Worm (Caenorhabditis elegans) whole organism, L4 larva: ENCODE data around the gene isy-1.

ENCODE experiments used
- D1046.2 ChIP-seq: fragments of 200-800 bp; sonication (Bioruptor generic); IDR thresholded peaks from 2 replicates; pipeline ENCODE4 v1.3.6; 2022; ENCODE audit warnings: missing genetic modification characterization, missing compliant biosample characterization
- F37D6.2 ChIP-seq: sonication (generic microtip); optimal IDR thresholded peaks from 2 replicates; lab custom pipeline; 2016; ENCODE audit warnings: mild to moderate bottlenecking, missing genetic modification characterization, missing compliant biosample characterization
- T20F7.1 ChIP-seq: fragments of 200-800 bp; sonication (Bioruptor generic); optimal IDR thresholded peaks from 2 replicates; lab custom pipeline; 2018; ENCODE audit warnings: mild to moderate bottlenecking, missing genetic modification characterization, missing compliant biosample characterization
- T26A8.4 ChIP-seq: fragments of 200-800 bp; sonication (Bioruptor generic); IDR thresholded peaks from 2 replicates; pipeline ENCODE4 v1.3.6; 2022; ENCODE audit warnings: missing genetic modification characterization, missing compliant biosample characterization
- Y5F2A.4 ChIP-seq: fragments of 200-800 bp; sonication (Bioruptor generic); optimal IDR thresholded peaks from 2 replicates; lab custom pipeline; 2018; ENCODE audit warnings: mild to moderate bottlenecking, missing genetic modification characterization, missing compliant biosample characterization
- ZK546.5 ChIP-seq, 2 experiments: sonication (generic microtip); optimal IDR thresholded peaks; 2 replicates each; lab custom pipeline; 2017; ENCODE audit warnings: missing biosample characterization in 2 of 2, missing genetic modification characterization in 2 of 2
- aha-1 ChIP-seq: fragments of 150-350 bp; peaks from one replicate; lab custom pipeline; 2014; ENCODE audit warnings: missing biosample characterization, missing genetic modification characterization
- aly-2 ChIP-seq: sonication (generic microtip); optimal IDR thresholded peaks from 2 replicates; lab custom pipeline; 2018; ENCODE audit warnings: missing biosample characterization, missing genetic modification characterization
- attf-4 ChIP-seq: sonication (generic microtip); optimal IDR thresholded peaks from 3 replicates; lab custom pipeline; 2017; ENCODE audit warnings: missing biosample characterization, missing genetic modification characterization
- ceh-20 ChIP-seq: fragments of 200-800 bp; sonication (Bioruptor generic); IDR thresholded peaks from 2 replicates; pipeline ENCODE4 v1.3.6; 2022; ENCODE audit warnings: missing genetic modification reagents, missing genetic modification characterization, missing compliant biosample characterization
- ceh-28 ChIP-seq: fragments of 150-350 bp; optimal IDR thresholded peaks from 2 replicates; lab custom pipeline; 2014; ENCODE audit warnings: missing biosample characterization, missing genetic modification reagents, missing genetic modification characterization
- ceh-32 ChIP-seq: sonication (generic microtip); optimal IDR thresholded peaks from 2 replicates; lab custom pipeline; 2016; ENCODE audit warnings: mild to moderate bottlenecking, missing genetic modification characterization, missing compliant biosample characterization; ENCODE audit not compliant: poor library complexity
- ceh-44 ChIP-seq: fragments of 200-800 bp; sonication (Bioruptor generic); IDR thresholded peaks from 2 replicates; pipeline ENCODE4 v1.3.6; 2022; ENCODE audit warnings: missing genetic modification reagents, missing genetic modification characterization, missing compliant biosample characterization
- ceh-82 ChIP-seq: sonication (generic microtip); optimal IDR thresholded peaks from 2 replicates; lab custom pipeline; 2017; ENCODE audit warnings: missing biosample characterization, missing genetic modification characterization
- ces-1 ChIP-seq: fragments of 150-350 bp; sonication (generic microtip); optimal IDR thresholded peaks from 4 replicates; lab custom pipeline; 2014; ENCODE audit warnings: missing biosample characterization, missing genetic modification reagents, missing genetic modification characterization
- daf-12 ChIP-seq: fragments of 150-350 bp; optimal IDR thresholded peaks from 2 replicates; lab custom pipeline; 2014; ENCODE audit warnings: missing biosample characterization, missing genetic modification reagents, missing genetic modification characterization
- daf-19 ChIP-seq: fragments of 200-800 bp; sonication (Bioruptor generic); conservative IDR thresholded peaks from 2 replicates; pipeline ENCODE4 v1.3.6; 2022; ENCODE audit warnings: missing genetic modification characterization, missing compliant biosample characterization
- daf-8 ChIP-seq: fragments of 200-800 bp; sonication (Bioruptor generic); IDR thresholded peaks from 2 replicates; pipeline ENCODE4 v1.3.6; 2022; ENCODE audit warnings: missing genetic modification characterization, missing compliant biosample characterization
- dmd-6 ChIP-seq: fragments of 200-800 bp; sonication (Bioruptor generic); IDR thresholded peaks from 2 replicates; pipeline ENCODE4 v1.3.6; 2022; ENCODE audit warnings: missing genetic modification reagents, missing genetic modification characterization, missing compliant biosample characterization
- dmd-9 ChIP-seq: fragments of 200-800 bp; sonication (Bioruptor generic); IDR thresholded peaks from 2 replicates; pipeline ENCODE4 v1.3.6; 2022; ENCODE audit warnings: missing genetic modification reagents, missing genetic modification characterization, missing compliant biosample characterization
- duxl-1 ChIP-seq: sonication (generic microtip); optimal IDR thresholded peaks from 2 replicates; lab custom pipeline; 2016; ENCODE audit warnings: mild to moderate bottlenecking, missing genetic modification characterization, moderate library complexity, missing compliant biosample characterization; ENCODE audit not compliant: poor library complexity
- dve-1 ChIP-seq: sonication (generic microtip); optimal IDR thresholded peaks from 2 replicates; lab custom pipeline; 2017; ENCODE audit warnings: antibody characterized with exemption, mild to moderate bottlenecking, missing genetic modification characterization, missing compliant biosample characterization; ENCODE audit not compliant: insufficient read depth
- egl-27 ChIP-seq: sonication (generic microtip); optimal IDR thresholded peaks from 3 replicates; lab custom pipeline; 2017; ENCODE audit warnings: missing biosample characterization, missing genetic modification reagents, missing genetic modification characterization
- egl-43 ChIP-seq: fragments of 200-800 bp; sonication (Bioruptor generic); IDR thresholded peaks from 2 replicates; pipeline ENCODE4 v1.3.6; 2022; ENCODE audit warnings: missing genetic modification reagents, missing genetic modification characterization, missing compliant biosample characterization
- fkh-10 ChIP-seq: fragments of 150-350 bp; optimal IDR thresholded peaks from 2 replicates; lab custom pipeline; 2014; ENCODE audit warnings: missing biosample characterization, missing genetic modification reagents, missing genetic modification characterization
- hlh-11 ChIP-seq: fragments of 200-800 bp; sonication (Bioruptor generic); optimal IDR thresholded peaks from 2 replicates; lab custom pipeline; 2018; ENCODE audit warnings: mild to moderate bottlenecking, missing genetic modification characterization, missing compliant biosample characterization
- hlh-30 ChIP-seq: sonication (generic microtip); optimal IDR thresholded peaks from 2 replicates; lab custom pipeline; 2017; ENCODE audit warnings: antibody characterized with exemption, mild to moderate bottlenecking, missing genetic modification characterization, missing compliant biosample characterization; ENCODE audit not compliant: insufficient read depth
- jun-1 ChIP-seq: fragments of 150-350 bp; optimal IDR thresholded peaks from 2 replicates; lab custom pipeline; 2014; ENCODE audit warnings: missing biosample characterization, missing genetic modification reagents, missing genetic modification characterization
- lin-29 ChIP-seq: fragments of 200-800 bp; sonication (Bioruptor generic); IDR thresholded peaks from 2 replicates; pipeline ENCODE4 v1.3.6; 2022; ENCODE audit warnings: missing genetic modification reagents, missing genetic modification characterization, missing compliant biosample characterization
- lin-38 ChIP-seq: fragments of 200-800 bp; sonication (Bioruptor generic); IDR thresholded peaks from 2 replicates; pipeline ENCODE4 v1.3.6; 2022; ENCODE audit warnings: missing genetic modification reagents, missing genetic modification characterization, missing compliant biosample characterization
- lsy-2 ChIP-seq, 2 experiments: fragments of 150-350 bp in 1 of 2; sonication (generic microtip) in 1 of 2; optimal IDR thresholded peaks; 2 replicates each; lab custom pipeline; 2014 to 2017; ENCODE audit warnings: missing biosample characterization in 2 of 2, missing genetic modification characterization in 2 of 2
- madf-9 ChIP-seq: fragments of 200-800 bp; sonication (Bioruptor generic); conservative IDR thresholded peaks from 2 replicates; pipeline ENCODE4 v1.3.6; 2022; ENCODE audit warnings: missing genetic modification reagents, missing genetic modification characterization, missing compliant biosample characterization
- mep-1 ChIP-seq: fragments of 150-350 bp; sonication (generic microtip); optimal IDR thresholded peaks from 3 replicates; lab custom pipeline; 2014; ENCODE audit warnings: missing biosample characterization, missing genetic modification characterization
- mxl-3 ChIP-seq: fragments of 200-800 bp; sonication (Bioruptor generic); optimal IDR thresholded peaks from 2 replicates; lab custom pipeline; 2018; ENCODE audit warnings: mild to moderate bottlenecking, missing genetic modification characterization, missing compliant biosample characterization
- nhr-11 ChIP-seq: fragments of 150-350 bp; optimal IDR thresholded peaks from 2 replicates; lab custom pipeline; 2014; ENCODE audit warnings: missing biosample characterization, missing genetic modification characterization
- nhr-111 ChIP-seq: fragments of 200-800 bp; sonication (Bioruptor generic); optimal IDR thresholded peaks from 2 replicates; lab custom pipeline; 2018; ENCODE audit warnings: mild to moderate bottlenecking, missing genetic modification characterization, missing compliant biosample characterization
- nhr-28 ChIP-seq: fragments of 150-350 bp; optimal IDR thresholded peaks from 2 replicates; lab custom pipeline; 2014; ENCODE audit warnings: missing biosample characterization, missing genetic modification characterization
- nhr-41 ChIP-seq: fragments of 200-800 bp; sonication (Bioruptor generic); IDR thresholded peaks from 2 replicates; pipeline ENCODE4 v1.3.6; 2022; ENCODE audit warnings: missing genetic modification reagents, missing genetic modification characterization, missing compliant biosample characterization
- nhr-42 ChIP-seq: fragments of 200-800 bp; sonication (Bioruptor generic); IDR thresholded peaks from 2 replicates; pipeline ENCODE4 v1.3.6; 2022; ENCODE audit warnings: missing genetic modification characterization, missing compliant biosample characterization
- nhr-6 ChIP-seq: fragments of 150-350 bp; optimal IDR thresholded peaks from 2 replicates; lab custom pipeline; 2014; ENCODE audit warnings: missing biosample characterization, missing genetic modification characterization
- nhr-76 ChIP-seq: fragments of 150-350 bp; optimal IDR thresholded peaks from 2 replicates; lab custom pipeline; 2014; ENCODE audit warnings: missing biosample characterization, missing genetic modification characterization
- nhr-77 ChIP-seq: fragments of 150-350 bp; optimal IDR thresholded peaks from 2 replicates; lab custom pipeline; 2014; ENCODE audit warnings: missing biosample characterization, missing genetic modification characterization
- php-3 ChIP-seq: fragments of 200-800 bp; sonication (Bioruptor generic); IDR thresholded peaks from 2 replicates; pipeline ENCODE4 v1.3.6; 2022; ENCODE audit warnings: missing genetic modification reagents, missing genetic modification characterization, missing compliant biosample characterization
- rbr-2 ChIP-seq: sonication (generic microtip); optimal IDR thresholded peaks from 2 replicates; lab custom pipeline; 2016; ENCODE audit warnings: missing genotype, missing genetic modification characterization, missing compliant biosample characterization
- saeg-2 ChIP-seq: fragments of 200-800 bp; sonication (Bioruptor generic); IDR thresholded peaks from 2 replicates; pipeline ENCODE4 v1.3.6; 2022; ENCODE audit warnings: missing genetic modification reagents, missing genetic modification characterization, missing compliant biosample characterization
- set-16 ChIP-seq: fragments of 200-800 bp; sonication (Bioruptor generic); IDR thresholded peaks from 2 replicates; pipeline ENCODE4 v1.3.6; 2022; ENCODE audit warnings: missing genetic modification reagents, missing genetic modification characterization, missing compliant biosample characterization
- spr-1 ChIP-seq: sonication (generic microtip); optimal IDR thresholded peaks from 2 replicates; lab custom pipeline; 2016; ENCODE audit warnings: mild to moderate bottlenecking, missing genetic modification characterization, missing compliant biosample characterization
- spr-3 ChIP-seq: fragments of 200-800 bp; sonication (Bioruptor generic); optimal IDR thresholded peaks from 2 replicates; lab custom pipeline; 2018; ENCODE audit warnings: mild to moderate bottlenecking, missing genetic modification characterization, missing compliant biosample characterization
- unc-62 ChIP-seq, 3 experiments: fragments of 150-350 bp in 1 of 3; sonication (generic microtip); optimal IDR thresholded peaks in 2 of 3; peaks in 1 of 3; 1 replicate in 1 of 3; 2 replicates in 2 of 3; lab custom pipeline; 2014 to 2017; ENCODE audit warnings: missing biosample characterization in 3 of 3, missing genetic modification characterization in 3 of 3, missing genetic modification reagents in 3 of 3, missing genotype in 1 of 3
- zag-1 ChIP-seq: fragments of 150-350 bp; optimal IDR thresholded peaks from 2 replicates; lab custom pipeline; 2014; ENCODE audit warnings: missing biosample characterization, missing genetic modification characterization
- zfp-2 ChIP-seq: sonication (generic microtip); optimal IDR thresholded peaks from 2 replicates; lab custom pipeline; 2016; ENCODE audit warnings: mild to moderate bottlenecking, missing genetic modification characterization, missing compliant biosample characterization
- zfp-3 ChIP-seq: fragments of 200-800 bp; sonication (Bioruptor generic); conservative IDR thresholded peaks from 2 replicates; pipeline ENCODE4 v1.3.6; 2022; ENCODE audit warnings: missing genetic modification reagents, missing genetic modification characterization, missing compliant biosample characterization

The isy-1 gene

DNA sequence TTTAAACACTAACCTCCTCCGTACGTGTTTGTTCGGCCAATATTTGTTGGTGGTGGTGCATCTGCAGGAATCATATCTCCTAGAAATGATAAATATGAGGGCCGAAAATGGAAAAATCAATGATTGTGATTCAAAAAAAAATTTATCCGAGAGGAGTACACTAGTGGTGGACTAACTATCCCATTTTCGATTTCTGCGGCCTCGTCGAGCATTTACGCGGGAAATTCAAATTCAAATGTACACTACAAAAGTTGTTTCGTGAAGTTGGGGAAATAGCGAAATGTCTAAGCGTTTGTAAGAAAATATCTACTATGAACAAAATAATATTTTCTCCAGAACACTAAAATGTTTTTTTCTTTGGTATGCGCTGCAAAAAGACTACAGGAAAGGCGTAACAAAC, 28.8 kb upstream of the isy-1 start (continued):
- TF ChIP-seq duxl-1 (tag; lab: Kevin White, UChicago) = peak; percentile 68
- TF ChIP-seq unc-62 (GFP tag; optimal IDR thresholded peaks at IDR 0.05 in 1 of 2; lab: Kevin White, UChicago) = no peak
- no peak for TF ChIP-seq unc-62 (tag; optimal IDR thresholded peaks at IDR 0.05; lab: Kevin White, UChicago)
- no peak for TF ChIP-seq aha-1 (tag; lab: Kevin White, UChicago)
- no peak for TF ChIP-seq egl-43 (GFP tag; lab: Robert Waterston, UW)
- no peak for TF ChIP-seq saeg-2 (GFP tag; lab: Robert Waterston, UW)
- TF ChIP-seq php-3 (GFP tag; lab: Robert Waterston, UW) = no peak
- TF ChIP-seq zag-1 (tag; lab: Kevin White, UChicago) = no peak
- peak in 1 of 2 experiments; percentile 70 for TF ChIP-seq lsy-2 (tag; optimal IDR thresholded peaks at IDR 0.05; lab: Kevin White, UChicago)
- TF ChIP-seq lin-29 = no peak
- peak; percentile 24 for TF ChIP-seq mep-1
- TF ChIP-seq rbr-2 (tag; lab: Kevin White, UChicago) = peak; percentile 39
- no peak for TF ChIP-seq D1046.2 (GFP tag; lab: Robert Waterston, UW)
- TF ChIP-seq dve-1 = peak; percentile 42
- no peak for TF ChIP-seq fkh-10 (GFP tag; lab: Kevin White, UChicago)
- TF ChIP-seq nhr-11 (tag; lab: Kevin White, UChicago) = no peak
- no peak for TF ChIP-seq daf-12 (tag; lab: Kevin White, UChicago)
- TF ChIP-seq ceh-32 (tag; lab: Kevin White, UChicago) = no peak
- no peak for TF ChIP-seq jun-1
- no peak for TF ChIP-seq nhr-77
- TF ChIP-seq ceh-28 = no peak
- no peak for TF ChIP-seq daf-8 (GFP tag; lab: Robert Waterston, UW)
- TF ChIP-seq ceh-20 (GFP tag; lab: Robert Waterston, UW) = no peak
- TF ChIP-seq aly-2 (tag; lab: Kevin White, UChicago) = no peak
- TF ChIP-seq nhr-42 (GFP tag; lab: Robert Waterston, UW) = no peak
- no peak for TF ChIP-seq set-16 (GFP tag; lab: Robert Waterston, UW)
- TF ChIP-seq zfp-3 (GFP tag; lab: Robert Waterston, UW) = 0 out of 2 replicates have a peak, but pooled peaks have one; percentile 49
- no peak; the same call in 1 of the 2 replicates for TF ChIP-seq dmd-6
- TF ChIP-seq F37D6.2 (tag; lab: Kevin White, UChicago) = no peak
- no peak for TF ChIP-seq ZK546.5 (tag; optimal IDR thresholded peaks at IDR 0.05; lab: Kevin White, UChicago)
- TF ChIP-seq hlh-30 (tag; lab: Kevin White, UChicago) = peak; percentile 14
- TF ChIP-seq daf-19 (GFP tag; lab: Robert Waterston, UW) = no peak
- 0 out of 2 replicates have a peak, but pooled peaks have one; percentile 17 for TF ChIP-seq madf-9 (GFP tag; lab: Robert Waterston, UW)
- TF ChIP-seq ces-1 = no peak
- peak; percentile 69 for TF ChIP-seq lin-38 (GFP tag; lab: Robert Waterston, UW)
- TF ChIP-seq spr-1 (tag; lab: Kevin White, UChicago) = peak; percentile 41
- TF ChIP-seq dmd-9 (GFP tag; lab: Robert Waterston, UW) = peak; percentile 69
- no peak for TF ChIP-seq attf-4
- TF ChIP-seq nhr-76 (tag; lab: Kevin White, UChicago) = no peak
- peak; percentile 2 for TF ChIP-seq hlh-11 (tag; lab: Kevin White, UChicago)
- TF ChIP-seq zfp-2 (tag; lab: Kevin White, UChicago) = no peak
- TF ChIP-seq spr-3 = no peak
- TF ChIP-seq T20F7.1 (GFP tag; lab: Kevin White, UChicago) = peak; percentile 42
- peak; percentile 33 for TF ChIP-seq nhr-28 (tag; lab: Kevin White, UChicago)
- TF ChIP-seq ceh-82 (tag; lab: Kevin White, UChicago) = no peak
- TF ChIP-seq T26A8.4 (GFP tag; lab: Robert Waterston, UW) = no peak
- TF ChIP-seq mxl-3 (GFP tag; lab: Kevin White, UChicago) = peak; percentile 6
- TF ChIP-seq nhr-41 = no peak
- TF ChIP-seq nhr-111 = no peak
- no peak for TF ChIP-seq Y5F2A.4 (GFP tag; lab: Kevin White, UChicago)
- TF ChIP-seq ceh-44 (GFP tag; lab: Robert Waterston, UW) = no peak
- peak; percentile 46 for TF ChIP-seq nhr-6 (tag; lab: Kevin White, UChicago)
- TF ChIP-seq egl-27 (tag; lab: Kevin White, UChicago) = no peak
